Worm (Caenorhabditis elegans) whole organism, L4 larva: Measurements from ENCODE around the gene nmr-1.
A peak's percentile ranks its signal among the peaks of the same experiment; 100 is the strongest.

Experiments used
- D1046.2 ChIP-seq: fragments of 200-800 bp; sonication (Bioruptor generic); IDR thresholded peaks from 2 replicates; pipeline ENCODE4 v1.3.6; 2022; ENCODE audit warnings: missing genetic modification characterization, missing compliant biosample characterization
- F10B5.3 ChIP-seq: sonication (generic microtip); optimal IDR thresholded peaks from 2 replicates; lab custom pipeline; 2016; ENCODE audit warnings: mild to moderate bottlenecking, missing genetic modification characterization, missing compliant biosample characterization
- Y105C5A.15 ChIP-seq: fragments of 200-800 bp; sonication (Bioruptor generic); IDR thresholded peaks from 2 replicates; pipeline ENCODE4 v1.3.6; 2022; ENCODE audit warnings: missing genetic modification characterization, missing compliant biosample characterization
- Y48G9A.11 ChIP-seq: fragments of 200-800 bp; sonication (Bioruptor generic); IDR thresholded peaks from 2 replicates; pipeline ENCODE4 v1.3.6; 2022; ENCODE audit warnings: missing genetic modification reagents, missing genetic modification characterization, missing compliant biosample characterization
- ZK337.2 ChIP-seq: fragments of 200-800 bp; sonication (Bioruptor generic); IDR thresholded peaks from 2 replicates; pipeline ENCODE4 v1.3.6; 2022; ENCODE audit warnings: missing genetic modification reagents, missing genetic modification characterization, missing compliant biosample characterization
- ceh-44 ChIP-seq: fragments of 200-800 bp; sonication (Bioruptor generic); IDR thresholded peaks from 2 replicates; pipeline ENCODE4 v1.3.6; 2022; ENCODE audit warnings: missing genetic modification reagents, missing genetic modification characterization, missing compliant biosample characterization
- ceh-62 ChIP-seq: sonication (generic microtip); optimal IDR thresholded peaks from 2 replicates; lab custom pipeline; 2017; ENCODE audit warnings: missing biosample characterization, missing genetic modification characterization
- ceh-82 ChIP-seq: sonication (generic microtip); optimal IDR thresholded peaks from 2 replicates; lab custom pipeline; 2017; ENCODE audit warnings: missing biosample characterization, missing genetic modification characterization
- cey-2 ChIP-seq: sonication (generic microtip); optimal IDR thresholded peaks from 3 replicates; lab custom pipeline; 2017; ENCODE audit warnings: missing genetic modification characterization, mild to moderate bottlenecking, missing compliant biosample characterization, antibody characterized with exemption, borderline replicate concordance; ENCODE audit not compliant: insufficient read depth
- daf-16 ChIP-seq, 3 experiments: sonication (generic microtip); optimal IDR thresholded peaks; 2 replicates each; lab custom pipeline; 2016 to 2017; ENCODE audit warnings: missing genetic modification characterization in 3 of 3, missing genetic modification reagents in 3 of 3, mild to moderate bottlenecking in 2 of 3, missing compliant biosample characterization in 2 of 3, missing biosample characterization in 1 of 3, moderate library complexity in 1 of 3
- daf-19 ChIP-seq: fragments of 200-800 bp; sonication (Bioruptor generic); conservative IDR thresholded peaks from 2 replicates; pipeline ENCODE4 v1.3.6; 2022; ENCODE audit warnings: missing genetic modification characterization, missing compliant biosample characterization
- dpl-1 ChIP-seq: fragments of 150-350 bp; optimal IDR thresholded peaks from 2 replicates; lab custom pipeline; 2014; ENCODE audit warnings: missing biosample characterization, missing genetic modification reagents, missing genetic modification characterization
- dve-1 ChIP-seq: sonication (generic microtip); optimal IDR thresholded peaks from 2 replicates; lab custom pipeline; 2017; ENCODE audit warnings: antibody characterized with exemption, mild to moderate bottlenecking, missing genetic modification characterization, missing compliant biosample characterization; ENCODE audit not compliant: insufficient read depth
- egl-43 ChIP-seq: fragments of 200-800 bp; sonication (Bioruptor generic); IDR thresholded peaks from 2 replicates; pipeline ENCODE4 v1.3.6; 2022; ENCODE audit warnings: missing genetic modification reagents, missing genetic modification characterization, missing compliant biosample characterization
- fkh-10 ChIP-seq: fragments of 150-350 bp; optimal IDR thresholded peaks from 2 replicates; lab custom pipeline; 2014; ENCODE audit warnings: missing biosample characterization, missing genetic modification reagents, missing genetic modification characterization
- fos-1 ChIP-seq: fragments of 150-350 bp; optimal IDR thresholded peaks from 2 replicates; lab custom pipeline; 2014; ENCODE audit warnings: missing biosample characterization, missing genetic modification characterization
- lin-1 ChIP-seq: fragments of 200-800 bp; sonication (Bioruptor generic); IDR thresholded peaks from 2 replicates; pipeline ENCODE4 v1.3.6; 2022; ENCODE audit warnings: missing genetic modification reagents, missing genetic modification characterization, missing compliant biosample characterization
- lin-13 ChIP-seq: fragments of 150-350 bp; optimal IDR thresholded peaks from 2 replicates; lab custom pipeline; 2014; ENCODE audit warnings: missing biosample characterization, missing genetic modification reagents, missing genetic modification characterization
- lin-29 ChIP-seq: fragments of 200-800 bp; sonication (Bioruptor generic); IDR thresholded peaks from 2 replicates; pipeline ENCODE4 v1.3.6; 2022; ENCODE audit warnings: missing genetic modification reagents, missing genetic modification characterization, missing compliant biosample characterization
- lsy-2 ChIP-seq, 2 experiments: fragments of 150-350 bp in 1 of 2; sonication (generic microtip) in 1 of 2; optimal IDR thresholded peaks; 2 replicates each; lab custom pipeline; 2014 to 2017; ENCODE audit warnings: missing biosample characterization in 2 of 2, missing genetic modification characterization in 2 of 2
- mdt-29 ChIP-seq: fragments of 200-800 bp; sonication (Bioruptor generic); IDR thresholded peaks from 2 replicates; pipeline ENCODE4 v1.3.6; 2022; ENCODE audit warnings: missing genetic modification reagents, missing genetic modification characterization, missing compliant biosample characterization
- mxl-2 ChIP-seq: fragments of 200-800 bp; sonication (Bioruptor generic); conservative IDR thresholded peaks from 2 replicates; pipeline ENCODE4 v1.3.6; 2022; ENCODE audit warnings: missing genetic modification reagents, missing genetic modification characterization, missing compliant biosample characterization
- nhr-11 ChIP-seq: fragments of 150-350 bp; optimal IDR thresholded peaks from 2 replicates; lab custom pipeline; 2014; ENCODE audit warnings: missing biosample characterization, missing genetic modification characterization
- nhr-111 ChIP-seq: fragments of 200-800 bp; sonication (Bioruptor generic); optimal IDR thresholded peaks from 2 replicates; lab custom pipeline; 2018; ENCODE audit warnings: mild to moderate bottlenecking, missing genetic modification characterization, missing compliant biosample characterization
- nhr-237 ChIP-seq: sonication (generic microtip); optimal IDR thresholded peaks from 2 replicates; lab custom pipeline; 2017; ENCODE audit warnings: missing biosample characterization, missing genetic modification characterization
- nhr-25 ChIP-seq: sonication (generic microtip); optimal IDR thresholded peaks from 2 replicates; lab custom pipeline; 2017; ENCODE audit warnings: missing genetic modification characterization, mild to moderate bottlenecking, missing compliant biosample characterization, antibody characterized with exemption, moderate library complexity, borderline replicate concordance; ENCODE audit not compliant: insufficient read depth
- nhr-41 ChIP-seq: fragments of 200-800 bp; sonication (Bioruptor generic); IDR thresholded peaks from 2 replicates; pipeline ENCODE4 v1.3.6; 2022; ENCODE audit warnings: missing genetic modification reagents, missing genetic modification characterization, missing compliant biosample characterization
- nhr-6 ChIP-seq: fragments of 150-350 bp; optimal IDR thresholded peaks from 2 replicates; lab custom pipeline; 2014; ENCODE audit warnings: missing biosample characterization, missing genetic modification characterization
- pha-4 ChIP-seq, 2 experiments: fragments of 150-350 bp in 1 of 2; fragments of 200-800 bp in 1 of 2; sonication (Bioruptor generic) in 1 of 2; IDR thresholded peaks in 1 of 2; optimal IDR thresholded peaks in 1 of 2; 2 replicates each; pipeline versions ENCODE4 v1.3.6 to Lab custom; 2014 to 2022; ENCODE audit warnings: missing genetic modification characterization in 2 of 2, missing genetic modification reagents in 2 of 2, missing biosample characterization in 1 of 2, missing compliant biosample characterization in 1 of 2
- php-3 ChIP-seq: fragments of 200-800 bp; sonication (Bioruptor generic); IDR thresholded peaks from 2 replicates; pipeline ENCODE4 v1.3.6; 2022; ENCODE audit warnings: missing genetic modification reagents, missing genetic modification characterization, missing compliant biosample characterization
- rbr-2 ChIP-seq: sonication (generic microtip); optimal IDR thresholded peaks from 2 replicates; lab custom pipeline; 2016; ENCODE audit warnings: missing genotype, missing genetic modification characterization, missing compliant biosample characterization
- set-16 ChIP-seq: fragments of 200-800 bp; sonication (Bioruptor generic); IDR thresholded peaks from 2 replicates; pipeline ENCODE4 v1.3.6; 2022; ENCODE audit warnings: missing genetic modification reagents, missing genetic modification characterization, missing compliant biosample characterization
- snpc-1.2 ChIP-seq: fragments of 200-800 bp; sonication (Bioruptor generic); IDR thresholded peaks from 2 replicates; pipeline ENCODE4 v1.3.6; 2022; ENCODE audit warnings: missing genetic modification reagents, missing genetic modification characterization, missing compliant biosample characterization
- spr-1 ChIP-seq: sonication (generic microtip); optimal IDR thresholded peaks from 2 replicates; lab custom pipeline; 2016; ENCODE audit warnings: mild to moderate bottlenecking, missing genetic modification characterization, missing compliant biosample characterization
- spr-3 ChIP-seq: fragments of 200-800 bp; sonication (Bioruptor generic); optimal IDR thresholded peaks from 2 replicates; lab custom pipeline; 2018; ENCODE audit warnings: mild to moderate bottlenecking, missing genetic modification characterization, missing compliant biosample characterization
- tag-97 ChIP-seq: fragments of 200-800 bp; sonication (Bioruptor generic); IDR thresholded peaks from 2 replicates; pipeline ENCODE4 v1.3.6; 2022; ENCODE audit warnings: missing genetic modification characterization, missing compliant biosample characterization
- tra-1 ChIP-seq: fragments of 200-800 bp; sonication (Bioruptor generic); IDR thresholded peaks from 2 replicates; pipeline ENCODE4 v1.3.6; 2022; ENCODE audit warnings: missing genetic modification reagents, missing genetic modification characterization, missing compliant biosample characterization
- unc-62 ChIP-seq, 3 experiments: fragments of 150-350 bp in 1 of 3; sonication (generic microtip); optimal IDR thresholded peaks in 2 of 3; peaks in 1 of 3; 1 replicate in 1 of 3; 2 replicates in 2 of 3; lab custom pipeline; 2014 to 2017; ENCODE audit warnings: missing biosample characterization in 3 of 3, missing genetic modification characterization in 3 of 3, missing genetic modification reagents in 3 of 3, missing genotype in 1 of 3
- vab-7 ChIP-seq: fragments of 200-800 bp; sonication (Bioruptor generic); IDR thresholded peaks from 2 replicates; pipeline ENCODE4 v1.3.6; 2022; ENCODE audit warnings: missing genetic modification reagents, missing genetic modification characterization, missing compliant biosample characterization

Gene nmr-1

DNA sequence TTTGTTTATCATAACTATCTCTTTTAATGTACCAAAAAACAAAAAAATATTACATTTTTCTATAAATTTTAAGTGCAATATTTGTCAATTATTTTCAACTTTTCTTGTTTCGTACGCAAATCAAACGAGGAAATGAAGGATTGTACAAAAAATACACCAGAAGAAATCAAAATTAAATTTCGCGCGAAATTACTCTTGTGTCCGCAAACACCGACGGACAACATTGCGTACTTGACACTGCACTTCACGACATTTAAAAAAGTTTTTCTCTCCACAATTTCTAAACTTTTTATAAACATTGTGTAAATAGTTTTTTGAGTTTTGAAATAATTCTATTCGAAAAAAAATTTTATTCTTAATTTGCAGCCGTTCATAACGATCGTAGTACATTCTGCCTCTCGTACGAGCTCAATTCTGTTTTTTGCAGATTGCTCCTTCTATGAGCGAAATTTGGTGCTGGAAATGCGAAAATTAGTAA lies 27.6 kb upstream of the nmr-1 start, which contains the start of gene mrps-16 (continued):
- no peak for TF ChIP-seq tra-1 (GFP tag; lab: Robert Waterston, UW)
- no peak for TF ChIP-seq tag-97
- TF ChIP-seq Y48G9A.11 (GFP tag; lab: Robert Waterston, UW): no peak
- no peak for TF ChIP-seq nhr-111 (GFP tag; lab: Kevin White, UChicago)
- TF ChIP-seq snpc-1.2 (GFP tag; lab: Robert Waterston, UW): no peak
- TF ChIP-seq fkh-10: no peak
- no peak for TF ChIP-seq lin-13 (GFP tag; lab: Kevin White, UChicago)
- no peak for TF ChIP-seq Y105C5A.15 (GFP tag; lab: Robert Waterston, UW)
- no peak for TF ChIP-seq mxl-2 (GFP tag; lab: Robert Waterston, UW)
- no peak for TF ChIP-seq lin-1 (GFP tag; lab: Robert Waterston, UW)
- no peak for TF ChIP-seq daf-16 (GFP tag; optimal IDR thresholded peaks at IDR 0.05; lab: Kevin White, UChicago)
- TF ChIP-seq daf-16 (tag; optimal IDR thresholded peaks at IDR 0.05; lab: Kevin White, UChicago): peak; percentile 31
- peak; percentile 96 for TF ChIP-seq dpl-1 (GFP tag; lab: Kevin White, UChicago)
- no peak for TF ChIP-seq F10B5.3 (tag; lab: Kevin White, UChicago)
- TF ChIP-seq ceh-82: no peak
- no peak for TF ChIP-seq fos-1 (tag; lab: Kevin White, UChicago)
- TF ChIP-seq ceh-62: no peak
- TF ChIP-seq mdt-29: no peak
- TF ChIP-seq daf-19 (GFP tag; lab: Robert Waterston, UW): 0 out of 2 replicates have a peak, but pooled peaks have one; percentile 48
- peak; percentile 7 for TF ChIP-seq nhr-25 (tag; lab: Kevin White, UChicago)
- TF ChIP-seq spr-3: no peak
- TF ChIP-seq dve-1 (tag; lab: Kevin White, UChicago): peak; percentile 68
- TF ChIP-seq cey-2: no peak
- TF ChIP-seq unc-62 (GFP tag; optimal IDR thresholded peaks at IDR 0.05 in 1 of 2; lab: Kevin White, UChicago): peak in 1 of 2 experiments; percentile 24
- TF ChIP-seq unc-62 (tag; optimal IDR thresholded peaks at IDR 0.05; lab: Kevin White, UChicago): no peak
- TF ChIP-seq php-3 (GFP tag; lab: Robert Waterston, UW): no peak
- TF ChIP-seq nhr-237: no peak
- TF ChIP-seq nhr-11: no peak
- peak in 1 of 2 experiments; percentile 82 for TF ChIP-seq lsy-2 (tag; optimal IDR thresholded peaks at IDR 0.05; lab: Kevin White, UChicago)
- TF ChIP-seq pha-4 (GFP tag; IDR thresholded peaks at IDR 0.05; lab: Robert Waterston, UW): no peak
- TF ChIP-seq pha-4 (tag; optimal IDR thresholded peaks at IDR 0.05; lab: Kevin White, UChicago): no peak
- TF ChIP-seq spr-1 (tag; lab: Kevin White, UChicago): no peak
- no peak for TF ChIP-seq D1046.2 (GFP tag; lab: Robert Waterston, UW)
- TF ChIP-seq rbr-2: peak; percentile 42
- TF ChIP-seq nhr-41 (GFP tag; lab: Robert Waterston, UW): no peak
- TF ChIP-seq nhr-6 (tag; lab: Kevin White, UChicago): peak; percentile 30
- no peak for TF ChIP-seq lin-29
- no peak for TF ChIP-seq vab-7 (GFP tag; lab: Robert Waterston, UW)
- TF ChIP-seq ZK337.2: no peak
- TF ChIP-seq ceh-44 (GFP tag; lab: Robert Waterston, UW): no peak
- TF ChIP-seq egl-43: no peak
- TF ChIP-seq set-16 (GFP tag; lab: Robert Waterston, UW): no peak
